Worm (Caenorhabditis elegans) whole organism, L4 larva: ENCODE data around the gene ell-1.
A peak's percentile ranks its signal among the peaks of the same experiment; 100 is the strongest.

ENCODE experiments used
- F26F4.8 ChIP-seq: fragments of 200-800 bp; sonication (Bioruptor generic); conservative IDR thresholded peaks from 2 replicates; pipeline ENCODE4 v1.3.6; 2022; ENCODE audit warnings: missing genetic modification characterization, missing compliant biosample characterization
- F44E2.7 ChIP-seq: fragments of 200-800 bp; sonication (Bioruptor generic); IDR thresholded peaks from 2 replicates; pipeline ENCODE4 v2.1.2; 2022; ENCODE audit warnings: missing genetic modification characterization, missing compliant biosample characterization
- Y105C5A.15 ChIP-seq: fragments of 200-800 bp; sonication (Bioruptor generic); IDR thresholded peaks from 2 replicates; pipeline ENCODE4 v1.3.6; 2022; ENCODE audit warnings: missing genetic modification characterization, missing compliant biosample characterization
- Y5F2A.4 ChIP-seq: fragments of 200-800 bp; sonication (Bioruptor generic); optimal IDR thresholded peaks from 2 replicates; lab custom pipeline; 2018; ENCODE audit warnings: mild to moderate bottlenecking, missing genetic modification characterization, missing compliant biosample characterization
- aha-1 ChIP-seq: fragments of 150-350 bp; peaks from one replicate; lab custom pipeline; 2014; ENCODE audit warnings: missing biosample characterization, missing genetic modification characterization
- aly-2 ChIP-seq: sonication (generic microtip); optimal IDR thresholded peaks from 2 replicates; lab custom pipeline; 2018; ENCODE audit warnings: missing biosample characterization, missing genetic modification characterization
- ama-1 ChIP-seq: fragments of 150-350 bp; optimal IDR thresholded peaks from 2 replicates; lab custom pipeline; 2014; ENCODE audit warnings: inconsistent platforms, mixed read lengths
- ceh-20 ChIP-seq: fragments of 200-800 bp; sonication (Bioruptor generic); IDR thresholded peaks from 2 replicates; pipeline ENCODE4 v1.3.6; 2022; ENCODE audit warnings: missing genetic modification reagents, missing genetic modification characterization, missing compliant biosample characterization
- ceh-28 ChIP-seq: fragments of 150-350 bp; optimal IDR thresholded peaks from 2 replicates; lab custom pipeline; 2014; ENCODE audit warnings: missing biosample characterization, missing genetic modification reagents, missing genetic modification characterization
- ces-1 ChIP-seq: fragments of 150-350 bp; sonication (generic microtip); optimal IDR thresholded peaks from 4 replicates; lab custom pipeline; 2014; ENCODE audit warnings: missing biosample characterization, missing genetic modification reagents, missing genetic modification characterization
- cey-2 ChIP-seq: sonication (generic microtip); optimal IDR thresholded peaks from 3 replicates; lab custom pipeline; 2017; ENCODE audit warnings: missing genetic modification characterization, mild to moderate bottlenecking, missing compliant biosample characterization, antibody characterized with exemption, borderline replicate concordance; ENCODE audit not compliant: insufficient read depth
- ctbp-1 ChIP-seq: fragments of 200-800 bp; sonication (Bioruptor generic); IDR thresholded peaks from 2 replicates; pipeline ENCODE4 v1.3.6; 2022; ENCODE audit warnings: missing genetic modification reagents, missing genetic modification characterization, missing compliant biosample characterization
- dmd-6 ChIP-seq: fragments of 200-800 bp; sonication (Bioruptor generic); IDR thresholded peaks from 2 replicates; pipeline ENCODE4 v1.3.6; 2022; ENCODE audit warnings: missing genetic modification reagents, missing genetic modification characterization, missing compliant biosample characterization
- dmd-9 ChIP-seq: fragments of 200-800 bp; sonication (Bioruptor generic); IDR thresholded peaks from 2 replicates; pipeline ENCODE4 v1.3.6; 2022; ENCODE audit warnings: missing genetic modification reagents, missing genetic modification characterization, missing compliant biosample characterization
- duxl-1 ChIP-seq: sonication (generic microtip); optimal IDR thresholded peaks from 2 replicates; lab custom pipeline; 2016; ENCODE audit warnings: mild to moderate bottlenecking, missing genetic modification characterization, moderate library complexity, missing compliant biosample characterization; ENCODE audit not compliant: poor library complexity
- dve-1 ChIP-seq: sonication (generic microtip); optimal IDR thresholded peaks from 2 replicates; lab custom pipeline; 2017; ENCODE audit warnings: antibody characterized with exemption, mild to moderate bottlenecking, missing genetic modification characterization, missing compliant biosample characterization; ENCODE audit not compliant: insufficient read depth
- hif-1 ChIP-seq, 2 experiments: sonication (generic microtip); optimal IDR thresholded peaks; 2 replicates each; lab custom pipeline; 2016 to 2017; ENCODE audit warnings: missing compliant biosample characterization in 2 of 2, missing genetic modification characterization in 2 of 2, missing genetic modification reagents in 2 of 2, missing genotype in 2 of 2, mild to moderate bottlenecking in 1 of 2
- hlh-30 ChIP-seq: sonication (generic microtip); optimal IDR thresholded peaks from 2 replicates; lab custom pipeline; 2017; ENCODE audit warnings: antibody characterized with exemption, mild to moderate bottlenecking, missing genetic modification characterization, missing compliant biosample characterization; ENCODE audit not compliant: insufficient read depth
- jun-1 ChIP-seq: fragments of 150-350 bp; optimal IDR thresholded peaks from 2 replicates; lab custom pipeline; 2014; ENCODE audit warnings: missing biosample characterization, missing genetic modification reagents, missing genetic modification characterization
- lim-7 ChIP-seq: fragments of 200-800 bp; sonication (Bioruptor generic); IDR thresholded peaks from 2 replicates; pipeline ENCODE4 v1.3.6; 2022; ENCODE audit warnings: missing genetic modification characterization, missing compliant biosample characterization
- lin-1 ChIP-seq: fragments of 200-800 bp; sonication (Bioruptor generic); IDR thresholded peaks from 2 replicates; pipeline ENCODE4 v1.3.6; 2022; ENCODE audit warnings: missing genetic modification reagents, missing genetic modification characterization, missing compliant biosample characterization
- lin-13 ChIP-seq: fragments of 150-350 bp; optimal IDR thresholded peaks from 2 replicates; lab custom pipeline; 2014; ENCODE audit warnings: missing biosample characterization, missing genetic modification reagents, missing genetic modification characterization
- madf-5 ChIP-seq, 2 experiments: fragments of 200-800 bp; sonication (Bioruptor generic); IDR thresholded peaks; 2 replicates each; pipeline ENCODE4 v1.3.6; 2022; ENCODE audit warnings: missing compliant biosample characterization in 2 of 2, missing genetic modification characterization in 2 of 2
- madf-9 ChIP-seq: fragments of 200-800 bp; sonication (Bioruptor generic); conservative IDR thresholded peaks from 2 replicates; pipeline ENCODE4 v1.3.6; 2022; ENCODE audit warnings: missing genetic modification reagents, missing genetic modification characterization, missing compliant biosample characterization
- mdl-1 ChIP-seq, 2 experiments: fragments of 150-350 bp in 1 of 2; sonication (generic microtip) in 1 of 2; optimal IDR thresholded peaks; 2 replicates each; lab custom pipeline; 2014 to 2017; ENCODE audit warnings: missing biosample characterization in 2 of 2, missing genetic modification characterization in 2 of 2
- mxl-2 ChIP-seq: fragments of 200-800 bp; sonication (Bioruptor generic); conservative IDR thresholded peaks from 2 replicates; pipeline ENCODE4 v1.3.6; 2022; ENCODE audit warnings: missing genetic modification reagents, missing genetic modification characterization, missing compliant biosample characterization
- mxl-3 ChIP-seq: fragments of 200-800 bp; sonication (Bioruptor generic); optimal IDR thresholded peaks from 2 replicates; lab custom pipeline; 2018; ENCODE audit warnings: mild to moderate bottlenecking, missing genetic modification characterization, missing compliant biosample characterization
- nhr-41 ChIP-seq: fragments of 200-800 bp; sonication (Bioruptor generic); IDR thresholded peaks from 2 replicates; pipeline ENCODE4 v1.3.6; 2022; ENCODE audit warnings: missing genetic modification reagents, missing genetic modification characterization, missing compliant biosample characterization
- nhr-6 ChIP-seq: fragments of 150-350 bp; optimal IDR thresholded peaks from 2 replicates; lab custom pipeline; 2014; ENCODE audit warnings: missing biosample characterization, missing genetic modification characterization
- php-3 ChIP-seq: fragments of 200-800 bp; sonication (Bioruptor generic); IDR thresholded peaks from 2 replicates; pipeline ENCODE4 v1.3.6; 2022; ENCODE audit warnings: missing genetic modification reagents, missing genetic modification characterization, missing compliant biosample characterization
- rbr-2 ChIP-seq: sonication (generic microtip); optimal IDR thresholded peaks from 2 replicates; lab custom pipeline; 2016; ENCODE audit warnings: missing genotype, missing genetic modification characterization, missing compliant biosample characterization
- sdz-12 ChIP-seq: fragments of 200-800 bp; sonication (Bioruptor generic); optimal IDR thresholded peaks from 2 replicates; lab custom pipeline; 2018; ENCODE audit warnings: mild to moderate bottlenecking, missing genetic modification characterization, missing compliant biosample characterization
- set-16 ChIP-seq: fragments of 200-800 bp; sonication (Bioruptor generic); IDR thresholded peaks from 2 replicates; pipeline ENCODE4 v1.3.6; 2022; ENCODE audit warnings: missing genetic modification reagents, missing genetic modification characterization, missing compliant biosample characterization
- spr-1 ChIP-seq: sonication (generic microtip); optimal IDR thresholded peaks from 2 replicates; lab custom pipeline; 2016; ENCODE audit warnings: mild to moderate bottlenecking, missing genetic modification characterization, missing compliant biosample characterization
- spr-3 ChIP-seq: fragments of 200-800 bp; sonication (Bioruptor generic); optimal IDR thresholded peaks from 2 replicates; lab custom pipeline; 2018; ENCODE audit warnings: mild to moderate bottlenecking, missing genetic modification characterization, missing compliant biosample characterization
- tag-97 ChIP-seq: fragments of 200-800 bp; sonication (Bioruptor generic); IDR thresholded peaks from 2 replicates; pipeline ENCODE4 v1.3.6; 2022; ENCODE audit warnings: missing genetic modification characterization, missing compliant biosample characterization
- unc-130 ChIP-seq: sonication (generic microtip); optimal IDR thresholded peaks from 2 replicates; lab custom pipeline; 2016; ENCODE audit warnings: missing genetic modification reagents, missing genetic modification characterization, missing compliant biosample characterization
- unc-62 ChIP-seq, 3 experiments: fragments of 150-350 bp in 1 of 3; sonication (generic microtip); optimal IDR thresholded peaks in 2 of 3; peaks in 1 of 3; 1 replicate in 1 of 3; 2 replicates in 2 of 3; lab custom pipeline; 2014 to 2017; ENCODE audit warnings: missing biosample characterization in 3 of 3, missing genetic modification characterization in 3 of 3, missing genetic modification reagents in 3 of 3, missing genotype in 1 of 3
- vab-7 ChIP-seq: fragments of 200-800 bp; sonication (Bioruptor generic); IDR thresholded peaks from 2 replicates; pipeline ENCODE4 v1.3.6; 2022; ENCODE audit warnings: missing genetic modification reagents, missing genetic modification characterization, missing compliant biosample characterization
- zfp-3 ChIP-seq: fragments of 200-800 bp; sonication (Bioruptor generic); conservative IDR thresholded peaks from 2 replicates; pipeline ENCODE4 v1.3.6; 2022; ENCODE audit warnings: missing genetic modification reagents, missing genetic modification characterization, missing compliant biosample characterization
- ztf-7 ChIP-seq: fragments of 150-350 bp; optimal IDR thresholded peaks from 2 replicates; lab custom pipeline; 2014; ENCODE audit warnings: missing biosample characterization, missing genetic modification characterization

The ell-1 gene

ce11 chrIV:4407055-4407461 is 12.8 kb downstream of the ell-1 start (continued):
- no peak for TF ChIP-seq sdz-12 (GFP tag; lab: Kevin White, UChicago)
- no peak for TF ChIP-seq madf-5 (GFP tag; IDR thresholded peaks at IDR 0.05; lab: Robert Waterston, UW)
- TF ChIP-seq ces-1 (GFP tag; lab: Kevin White, UChicago): no peak
- no peak for TF ChIP-seq lin-1 (GFP tag; lab: Robert Waterston, UW)
- TF ChIP-seq madf-9 (GFP tag; lab: Robert Waterston, UW): no peak
- TF ChIP-seq, all 104 proteins: peak for 23

- TF ChIP-seq vab-7 (GFP tag; lab: Robert Waterston, UW) (no peak), hlh-30 (tag; lab: Kevin White, UChicago) (peak; percentile 24), F26F4.8 (0 out of 2 replicates have a peak, but pooled peaks have one; percentile 20), dmd-6 (GFP tag; lab: Robert Waterston, UW) (0 out of 2 replicates have a peak, but pooled peaks have one; percentile 12), unc-62 (GFP tag; optimal IDR thresholded peaks at IDR 0.05 in 1 of 2; lab: Kevin White, UChicago) (peak in 1 of 2 experiments; percentile 19), unc-62 (tag; optimal IDR thresholded peaks at IDR 0.05; lab: Kevin White, UChicago) (no peak), set-16 (GFP tag; lab: Robert Waterston, UW) (peak; percentile 38; the same call in 1 of the 2 replicates), mxl-3 (GFP tag; lab: Kevin White, UChicago) (peak; percentile 22), hif-1 (tag; optimal IDR thresholded peaks at IDR 0.05; lab: Kevin White, UChicago) (peak in 1 of 2 experiments; percentile 9), Y105C5A.15 (GFP tag; lab: Robert Waterston, UW) (0 out of 2 replicates have a peak, but pooled peaks have one; percentile 33), php-3 (GFP tag; lab: Robert Waterston, UW) (0 out of 2 replicates have a peak, but pooled peaks have one; percentile 8), aly-2 (tag; lab: Kevin White, UChicago) (no peak), jun-1 (tag; lab: Kevin White, UChicago) (no peak)
Measured at ce11 chrIV:4408714-4409113, 14.5 kb downstream of the ell-1 start.

ce11 chrIV:4410526-4410925 is 16.3 kb downstream of the ell-1 start:
- no peak for TF ChIP-seq mdl-1 (tag; optimal IDR thresholded peaks at IDR 0.05; lab: Kevin White, UChicago)
- no peak for TF ChIP-seq duxl-1
- peak; percentile 49 for TF ChIP-seq aha-1
- TF ChIP-seq ama-1 (lab: Kevin White, UChicago): peak; percentile 53

ce11 chrIV:4411311-4411947 is 17.2 kb downstream of the ell-1 start:
- TF ChIP-seq Y105C5A.15 (GFP tag; lab: Robert Waterston, UW): no peak
- no peak for TF ChIP-seq nhr-41
- no peak for TF ChIP-seq hlh-30 (tag; lab: Kevin White, UChicago)
- TF ChIP-seq ctbp-1 (GFP tag; lab: Robert Waterston, UW): no peak
- no peak for TF ChIP-seq unc-130 (GFP tag; lab: Kevin White, UChicago)
- no peak for TF ChIP-seq vab-7 (GFP tag; lab: Robert Waterston, UW)
- TF ChIP-seq nhr-6 (tag; lab: Kevin White, UChicago): no peak
- peak in 1 of 2 experiments; percentile 95 for TF ChIP-seq unc-62 (GFP tag; optimal IDR thresholded peaks at IDR 0.05 in 1 of 2; lab: Kevin White, UChicago)
- no peak for TF ChIP-seq unc-62 (tag; optimal IDR thresholded peaks at IDR 0.05; lab: Kevin White, UChicago)
- TF ChIP-seq cey-2 (tag; lab: Kevin White, UChicago): no peak
- TF ChIP-seq F44E2.7: no peak
- TF ChIP-seq F26F4.8: no peak
- no peak for TF ChIP-seq tag-97 (GFP tag; lab: Robert Waterston, UW)
- 0 out of 2 replicates have a peak, but pooled peaks have one; percentile 15 for TF ChIP-seq zfp-3
- TF ChIP-seq spr-3: no peak
- TF ChIP-seq dmd-9 (GFP tag; lab: Robert Waterston, UW): no peak
- no peak for TF ChIP-seq lin-1 (GFP tag; lab: Robert Waterston, UW)
- TF ChIP-seq ceh-20 (GFP tag; lab: Robert Waterston, UW): no peak
- TF ChIP-seq lin-13: no peak
- no peak for TF ChIP-seq dve-1 (tag; lab: Kevin White, UChicago)
- peak in 1 of 2 experiments; percentile 5 for TF ChIP-seq hif-1 (tag; optimal IDR thresholded peaks at IDR 0.05; lab: Kevin White, UChicago)
- no peak for TF ChIP-seq ceh-28
- no peak for TF ChIP-seq lim-7 (GFP tag; lab: Robert Waterston, UW)
- no peak for TF ChIP-seq spr-1 (tag; lab: Kevin White, UChicago)
- TF ChIP-seq Y5F2A.4 (GFP tag; lab: Kevin White, UChicago): no peak
- no peak for TF ChIP-seq madf-9 (GFP tag; lab: Robert Waterston, UW)
- TF ChIP-seq mxl-2 (GFP tag; lab: Robert Waterston, UW): no peak
- TF ChIP-seq aha-1: peak; percentile 2
- TF ChIP-seq rbr-2: no peak
- TF ChIP-seq ama-1 (lab: Kevin White, UChicago): peak; percentile 1
- no peak for TF ChIP-seq ztf-7
